Worm (Caenorhabditis elegans): ENCODE measurements around the gene srh-204.
"Not testable (repeated sequence)": the region's sequence is repeated elsewhere in the genome, so short reads cannot be mapped to it uniquely, and the experiment has no call there.

Gene srh-204

DNA sequence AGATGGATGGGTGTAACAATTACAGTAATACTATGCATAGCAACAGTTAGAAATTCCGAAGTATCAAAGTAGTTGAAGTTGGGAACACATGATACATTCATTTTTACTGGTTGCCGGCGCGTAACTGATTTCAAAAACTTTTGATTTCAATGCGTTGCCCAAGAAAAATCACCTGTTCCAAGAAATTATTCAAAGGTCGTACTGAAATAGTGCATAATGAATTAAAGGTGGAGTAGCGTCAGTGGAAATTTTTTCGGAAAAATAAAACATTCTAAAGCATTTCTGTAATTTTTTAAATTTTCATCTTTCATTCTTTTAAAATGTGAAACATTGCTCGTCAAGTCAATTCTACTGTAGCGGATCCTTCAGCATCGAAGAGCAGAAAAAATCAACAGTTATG is at the start of gene srh-204:
TSS of gene srh-204 (minus strand) at position 101 of the 400 bp plus-strand sequence.
- TF ChIP-seq bed-3 (GFP tag; optimal IDR thresholded peaks at IDR 0.05) (no peak), elt-1 (tag; optimal IDR thresholded peaks at IDR 0.05; ENCODE audit: borderline replicate concordance, insufficient read depth) (no peak), pha-4 (tag; optimal IDR thresholded peaks at IDR 0.05) (no peak), lin-13 (tag; optimal IDR thresholded peaks at IDR 0.05) (no peak), blmp-1 (tag; optimal IDR thresholded peaks at IDR 0.05) (no peak), zip-8 (tag; optimal IDR thresholded peaks at IDR 0.05) (no peak), mls-2 (tag; optimal IDR thresholded peaks at IDR 0.05) (no peak), hlh-1 (tag; optimal IDR thresholded peaks at IDR 0.05) (no peak), unc-62 (GFP tag; optimal IDR thresholded peaks at IDR 0.05) (no peak), flh-1 (GFP tag; optimal IDR thresholded peaks at IDR 0.05) (no peak)

DNA sequence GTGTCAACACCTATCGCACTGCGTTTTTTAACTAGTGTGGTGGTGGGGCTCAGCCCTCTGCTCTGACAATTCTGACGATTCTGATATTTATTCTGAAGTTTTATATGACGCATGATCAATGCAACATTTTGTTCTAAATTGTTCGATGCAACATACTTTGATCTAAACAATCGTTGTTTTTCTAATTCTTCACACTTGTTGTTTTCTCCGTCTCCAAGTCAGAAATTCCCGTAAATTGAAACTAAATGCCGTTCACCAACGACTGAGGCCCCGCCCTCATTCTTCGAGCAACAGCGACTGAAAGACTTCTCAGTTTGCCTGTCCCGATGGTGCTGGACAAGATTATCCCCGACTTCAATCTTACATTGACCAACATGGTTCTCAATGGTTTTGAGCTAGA is 44.5 kb upstream of the srh-204 start, which contains the start of gene srt-19:
TSS of gene srt-19 (plus strand) at position 301 of the 400 bp plus-strand sequence.
- TF ChIP-seq lin-13 (tag; optimal IDR thresholded peaks at IDR 0.05); pha-4 (tag; optimal IDR thresholded peaks at IDR 0.05); ceh-43 (GFP tag; optimal IDR thresholded peaks at IDR 0.05): not testable (repeated sequence)

DNA sequence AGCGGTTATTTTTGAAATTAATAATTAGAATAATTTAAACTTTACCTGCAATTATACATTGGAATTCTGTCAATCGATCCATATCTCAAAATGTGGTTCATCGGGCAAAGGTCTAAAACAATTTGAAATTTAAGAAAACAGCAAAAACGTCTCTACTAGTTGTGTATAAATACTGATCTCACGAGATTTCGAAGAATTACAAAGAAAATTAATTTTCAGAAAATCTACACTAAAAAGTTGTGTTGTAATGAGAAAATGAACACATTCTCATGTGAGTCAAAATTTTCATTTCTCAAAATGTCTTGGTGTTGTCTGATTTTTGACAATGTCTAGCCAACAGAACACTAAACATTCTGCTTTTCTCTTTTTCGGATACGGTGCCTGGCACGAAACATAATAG is 41.5 kb upstream of the srh-204 start, which contains the start of gene srt-37:
TSS of gene srt-37 (minus strand) at position 101 of the 400 bp plus-strand sequence.
- TF ChIP-seq nhr-76 (tag; optimal IDR thresholded peaks at IDR 0.05); unc-62 (GFP tag; optimal IDR thresholded peaks at IDR 0.05); elt-3 (tag; optimal IDR thresholded peaks at IDR 0.05): not testable (repeated sequence)

DNA sequence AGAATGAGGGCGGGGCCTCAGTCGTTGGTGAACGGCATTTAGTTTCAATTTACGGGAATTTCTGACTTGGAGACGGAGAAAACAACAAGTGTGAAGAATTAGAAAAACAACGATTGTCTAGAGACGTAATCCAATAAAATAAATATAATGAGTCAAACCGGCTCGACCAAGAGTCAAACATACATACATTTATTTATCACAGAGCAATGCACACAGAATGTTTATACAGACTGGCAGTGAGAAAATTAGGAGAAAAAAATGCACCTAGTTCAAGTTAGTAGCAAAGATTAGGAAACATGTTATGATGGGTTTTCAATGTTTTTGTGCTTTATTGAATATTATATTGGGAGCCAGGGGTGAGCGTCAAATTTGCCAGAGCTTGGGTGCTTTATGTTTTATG is 38.5 kb upstream of the srh-204 start, which contains the start of gene srt-20:
TSS of gene srt-20 (minus strand) at position 101 of the 400 bp plus-strand sequence.
- not testable (repeated sequence) for TF ChIP-seq hlh-1, nhr-28, lsy-2 (tag; optimal IDR thresholded peaks at IDR 0.05)

DNA sequence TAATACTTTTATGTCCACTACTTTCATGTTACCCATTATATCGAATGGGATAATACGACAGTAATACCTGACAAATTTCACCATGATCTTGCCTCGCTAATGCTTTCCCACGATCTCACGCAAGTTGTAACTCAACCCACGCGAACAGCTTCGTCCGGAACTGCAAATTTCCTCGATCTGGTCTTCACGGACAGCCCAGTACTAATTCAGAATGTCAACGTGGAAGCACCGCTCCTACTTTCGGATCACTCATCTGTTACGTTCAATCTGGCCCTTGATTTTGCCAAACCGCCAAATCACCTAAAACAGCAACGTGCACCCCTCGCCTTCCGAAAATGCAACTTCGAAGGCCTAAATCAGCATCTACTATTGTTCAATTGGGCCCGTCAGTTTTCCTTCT is 33.2 kb upstream of the srh-204 start:
- no peak for TF ChIP-seq unc-62 (GFP tag; optimal IDR thresholded peaks at IDR 0.05)
- TF ChIP-seq bed-3 (GFP tag; optimal IDR thresholded peaks at IDR 0.05): no peak
- TF ChIP-seq mep-1 (tag; optimal IDR thresholded peaks at IDR 0.05): no peak
- no peak for TF ChIP-seq unc-39 (tag; optimal IDR thresholded peaks at IDR 0.05)
- TF ChIP-seq zip-8 (tag; optimal IDR thresholded peaks at IDR 0.05): no peak
- TF ChIP-seq blmp-1 (tag; optimal IDR thresholded peaks at IDR 0.05): no peak
- no peak for TF ChIP-seq elt-1 (tag; optimal IDR thresholded peaks at IDR 0.05; ENCODE audit: borderline replicate concordance, insufficient read depth)
- TF ChIP-seq ceh-43 (GFP tag; optimal IDR thresholded peaks at IDR 0.05): no peak
- no peak for TF ChIP-seq nhr-237 (tag; optimal IDR thresholded peaks at IDR 0.05)
- TF ChIP-seq snpc-4 (tag; optimal IDR thresholded peaks at IDR 0.05): no peak
- no peak for TF ChIP-seq nhr-76 (tag; optimal IDR thresholded peaks at IDR 0.05)
- no peak for TF ChIP-seq ces-1 (GFP tag; optimal IDR thresholded peaks at IDR 0.05)
- no peak for TF ChIP-seq nhr-2 (tag; optimal IDR thresholded peaks at IDR 0.05)
- TF ChIP-seq flh-1 (GFP tag; optimal IDR thresholded peaks at IDR 0.05): no peak
- TF ChIP-seq tbx-8 (GFP tag; optimal IDR thresholded peaks at IDR 0.05): no peak
- no peak for TF ChIP-seq M03D4.4 (tag; optimal IDR thresholded peaks at IDR 0.05)
- no peak for TF ChIP-seq sem-2 (GFP tag; optimal IDR thresholded peaks at IDR 0.05)
- TF ChIP-seq lin-13 (tag; optimal IDR thresholded peaks at IDR 0.05): no peak
- no peak for TF ChIP-seq ztf-11 (tag; optimal IDR thresholded peaks at IDR 0.05)

DNA sequence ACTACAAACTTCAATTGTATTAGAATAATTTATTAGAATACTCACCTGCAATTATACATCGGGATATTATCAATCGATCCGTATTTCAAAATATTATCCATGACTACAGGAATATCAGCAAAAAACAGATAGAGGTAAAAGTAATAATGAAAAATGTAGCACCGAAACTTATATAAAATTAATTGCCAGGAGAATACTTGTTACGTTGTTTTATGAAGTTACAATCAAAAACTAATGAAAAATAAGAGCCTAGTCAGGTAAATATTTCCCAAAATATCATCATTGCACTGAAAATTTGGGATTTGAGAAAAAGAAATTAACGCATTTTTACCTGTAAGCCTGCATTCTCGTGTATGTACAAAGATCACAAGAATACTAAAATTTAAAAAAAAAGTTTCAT is 31.1 kb upstream of the srh-204 start, which contains the start of gene srt-38:
TSS of gene srt-38 (minus strand) at position 101 of the 400 bp plus-strand sequence.
- TF ChIP-seq drap-1 (GFP tag; optimal IDR thresholded peaks at IDR 0.05); mep-1 (tag; optimal IDR thresholded peaks at IDR 0.05); ztf-11 (tag; optimal IDR thresholded peaks at IDR 0.05): not testable (repeated sequence)

DNA sequence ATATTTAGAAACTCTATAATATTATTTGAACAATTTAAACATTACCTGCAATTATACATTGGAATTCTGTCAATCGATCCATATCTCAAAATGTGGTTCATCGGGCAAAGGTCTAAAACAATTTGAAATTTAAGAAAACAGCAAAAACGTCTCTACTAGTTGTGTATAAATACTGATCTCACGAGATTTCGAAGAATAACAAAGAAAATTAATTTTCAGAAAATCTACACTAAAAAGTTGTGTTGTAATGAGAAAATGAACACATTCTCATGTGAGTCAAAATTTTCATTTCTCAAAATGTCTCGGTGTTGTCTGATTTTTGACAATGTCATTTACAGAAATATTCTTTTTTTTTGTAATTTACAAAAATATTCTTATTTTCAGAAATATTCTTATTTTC is 28.0 kb upstream of the srh-204 start, which contains the start of gene srt-36:
TSS of gene srt-36 (minus strand) at position 101 of the 400 bp plus-strand sequence.
- not testable (repeated sequence) for TF ChIP-seq drap-1 (GFP tag; optimal IDR thresholded peaks at IDR 0.05); lin-13 (tag; optimal IDR thresholded peaks at IDR 0.05); ceh-43 (GFP tag; optimal IDR thresholded peaks at IDR 0.05)

Measured in whole organism, mixed stage, embryonic.